In the genomic region with DNA sequence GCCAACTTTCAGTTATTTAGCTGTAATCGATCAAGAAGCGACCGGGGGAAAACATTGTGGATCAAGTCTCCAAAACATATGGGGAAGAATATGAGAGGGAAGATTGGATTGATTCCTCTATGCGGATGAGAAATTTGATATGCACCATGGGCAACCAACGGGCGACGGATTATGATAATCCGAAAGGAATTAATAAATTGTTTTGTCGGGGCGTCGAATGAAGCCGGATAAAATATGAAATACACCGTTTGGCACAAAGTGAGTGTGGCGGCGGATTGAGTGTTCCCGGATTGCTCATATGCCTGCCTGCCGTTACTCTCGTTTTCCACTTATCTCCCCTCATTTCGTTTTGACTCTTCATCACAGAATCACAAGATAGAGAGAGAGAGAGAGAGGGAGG, we compare ENCODE assay signal across 3 worm cellular contexts.
TF ChIP-seq lines count a peak whose summit lies in the region.

No protein-coding gene starts in this region.

TF ChIP-seq in whole organism, L1 larva, 84 proteins besides CTCF, POLR2A, EP300 and RAD21 (continued from another document):
- TF ChIP-seq pqm-1 (tag; optimal IDR thresholded peaks at IDR 0.05; lab: Kevin White, UChicago) (no peak), dsc-1 (tag; optimal IDR thresholded peaks at IDR 0.05; lab: Kevin White, UChicago) (peak; percentile 84), lin-13 (GFP tag; optimal IDR thresholded peaks at IDR 0.05; lab: Kevin White, UChicago) (no peak), nhr-90 (tag; optimal IDR thresholded peaks at IDR 0.05; lab: Kevin White, UChicago; ENCODE audit: poor library complexity) (peak; percentile 6), tbx-2 (tag; optimal IDR thresholded peaks at IDR 0.05; lab: Kevin White, UChicago) (no peak), sox-4 (tag; optimal IDR thresholded peaks at IDR 0.05; lab: Kevin White, UChicago) (no peak), nhr-76 (tag; optimal IDR thresholded peaks at IDR 0.05; lab: Kevin White, UChicago) (no peak), swsn-7 (tag; optimal IDR thresholded peaks at IDR 0.05; lab: Kevin White, UChicago) (no peak), tlp-1 (tag; optimal IDR thresholded peaks at IDR 0.05; lab: Kevin White, UChicago) (no peak), grh-1 (GFP tag; IDR thresholded peaks at IDR 0.05; lab: Robert Waterston, UW) (no peak), alr-1 (tag; optimal IDR thresholded peaks at IDR 0.05; lab: Kevin White, UChicago; ENCODE audit: borderline replicate concordance) (no peak), fkh-4 (tag; optimal IDR thresholded peaks at IDR 0.05; lab: Kevin White, UChicago; ENCODE audit: borderline replicate concordance) (no peak), F16B12.6 (tag; optimal IDR thresholded peaks at IDR 0.05; lab: Kevin White, UChicago) (no peak), lin-15B (tag; optimal IDR thresholded peaks at IDR 0.05; lab: Kevin White, UChicago) (no peak), zag-1 (tag; optimal IDR thresholded peaks at IDR 0.05; lab: Kevin White, UChicago) (no peak), nhr-12 (tag; optimal IDR thresholded peaks at IDR 0.05; lab: Kevin White, UChicago) (no peak), ceh-8 (GFP tag; optimal IDR thresholded peaks at IDR 0.05; lab: Kevin White, UChicago) (no peak), fkh-10 (GFP tag; optimal IDR thresholded peaks at IDR 0.05; lab: Kevin White, UChicago) (no peak), egl-27 (tag; optimal IDR thresholded peaks at IDR 0.05; lab: Kevin White, UChicago) (no peak), mdl-1 (tag; optimal IDR thresholded peaks at IDR 0.05; lab: Kevin White, UChicago) (no peak), ceh-90 (tag; optimal IDR thresholded peaks at IDR 0.05; lab: Kevin White, UChicago) (no peak), nhr-28 (tag; optimal IDR thresholded peaks at IDR 0.05; lab: Kevin White, UChicago) (no peak), dpl-1 (GFP tag; optimal IDR thresholded peaks at IDR 0.05; lab: Kevin White, UChicago) (no peak), fkh-8 (tag; optimal IDR thresholded peaks at IDR 0.05; lab: Kevin White, UChicago) (peak; percentile 48), jun-1 (tag; optimal IDR thresholded peaks at IDR 0.05; lab: Kevin White, UChicago) (no peak), nhr-20 (tag; optimal IDR thresholded peaks at IDR 0.05; lab: Kevin White, UChicago) (no peak), elt-2 (tag; optimal IDR thresholded peaks at IDR 0.05; lab: Kevin White, UChicago) (peak; percentile 42), pax-3 (tag; optimal IDR thresholded peaks at IDR 0.05; lab: Kevin White, UChicago) (peak; percentile 18)

TF ChIP-seq in whole organism, L4 larva, 104 proteins besides CTCF, POLR2A, EP300 and RAD21 (continued from another document):
- peak; percentile 6 for TF ChIP-seq hlh-11 (tag; optimal IDR thresholded peaks at IDR 0.05; lab: Kevin White, UChicago)
- TF ChIP-seq zip-2 (tag; optimal IDR thresholded peaks at IDR 0.05; lab: Kevin White, UChicago): no peak
- no peak for TF ChIP-seq pha-4 (GFP tag; IDR thresholded peaks at IDR 0.05; lab: Robert Waterston, UW)
- TF ChIP-seq pha-4 (tag; optimal IDR thresholded peaks at IDR 0.05; lab: Kevin White, UChicago): no peak
- no peak for TF ChIP-seq dmd-8 (GFP tag; IDR thresholded peaks at IDR 0.05; lab: Robert Waterston, UW)
- no peak for TF ChIP-seq lim-7 (GFP tag; IDR thresholded peaks at IDR 0.05; lab: Robert Waterston, UW)
- no peak for TF ChIP-seq ztf-7 (tag; optimal IDR thresholded peaks at IDR 0.05; lab: Kevin White, UChicago)
- no peak for TF ChIP-seq zfp-2 (tag; optimal IDR thresholded peaks at IDR 0.05; lab: Kevin White, UChicago)
- TF ChIP-seq nhr-102 (tag; optimal IDR thresholded peaks at IDR 0.05; lab: Kevin White, UChicago): peak; percentile 42
- TF ChIP-seq lin-1 (GFP tag; IDR thresholded peaks at IDR 0.05; lab: Robert Waterston, UW): no peak
- no peak for TF ChIP-seq F49E8.2 (tag; optimal IDR thresholded peaks at IDR 0.05; lab: Kevin White, UChicago; ENCODE audit: borderline replicate concordance)
- TF ChIP-seq ztf-11 (tag; optimal IDR thresholded peaks at IDR 0.05; lab: Kevin White, UChicago): no peak
- TF ChIP-seq F37D6.2 (tag; optimal IDR thresholded peaks at IDR 0.05; lab: Kevin White, UChicago): no peak

TF ChIP-seq in whole organism, young adult, 124 proteins besides CTCF, POLR2A, EP300 and RAD21 (continued from another document):
- peak; percentile 41 for TF ChIP-seq madf-10 (tag; optimal IDR thresholded peaks at IDR 0.05; lab: Kevin White, UChicago)
- TF ChIP-seq ceh-79 (tag; optimal IDR thresholded peaks at IDR 0.05; lab: Kevin White, UChicago): no peak
- peak; percentile 4; the same call in 1 of the 2 replicates for TF ChIP-seq hmg-1.2 (GFP tag; IDR thresholded peaks at IDR 0.05; lab: Robert Waterston, UW)
- peak; percentile 96 for TF ChIP-seq repo-1 (tag; optimal IDR thresholded peaks at IDR 0.05; lab: Kevin White, UChicago)
- no peak for TF ChIP-seq cebp-1 (GFP tag; IDR thresholded peaks at IDR 0.05; lab: Robert Waterston, UW)
- peak; percentile 45 for TF ChIP-seq cebp-1 (tag; optimal IDR thresholded peaks at IDR 0.05; lab: Kevin White, UChicago)
- TF ChIP-seq dox-1 (GFP tag; IDR thresholded peaks at IDR 0.05; lab: Robert Waterston, UW): 0 out of 2 replicates have a peak, but pooled peaks have one; percentile 5
- no peak for TF ChIP-seq mcd-1 (GFP tag; IDR thresholded peaks at IDR 0.05; lab: Robert Waterston, UW)
- TF ChIP-seq tlf-1 (GFP tag; optimal IDR thresholded peaks at IDR 0.05; lab: Kevin White, UChicago): peak; percentile 57
- TF ChIP-seq egrh-3 (GFP tag; IDR thresholded peaks at IDR 0.05; lab: Robert Waterston, UW): no peak
- no peak for TF ChIP-seq egl-44 (GFP tag; IDR thresholded peaks at IDR 0.05; lab: Robert Waterston, UW)
- peak; percentile 76; the same call in 1 of the 2 replicates for TF ChIP-seq Y53G8AR.9 (GFP tag; conservative IDR thresholded peaks at IDR 0.05; lab: Robert Waterston, UW)
- peak; percentile 64 for TF ChIP-seq atf-7 (tag; optimal IDR thresholded peaks at IDR 0.05; lab: Kevin White, UChicago)
- TF ChIP-seq madf-6 (GFP tag; IDR thresholded peaks at IDR 0.05; lab: Robert Waterston, UW): no peak
- no peak for TF ChIP-seq madf-8 (GFP tag; conservative IDR thresholded peaks at IDR 0.05; lab: Robert Waterston, UW)
- no peak for TF ChIP-seq nhr-90 (tag; optimal IDR thresholded peaks at IDR 0.05; lab: Kevin White, UChicago)
- TF ChIP-seq akir-1 (GFP tag; optimal IDR thresholded peaks at IDR 0.05; lab: Kevin White, UChicago): no peak
- no peak for TF ChIP-seq lsy-27 (tag; optimal IDR thresholded peaks at IDR 0.05; lab: Kevin White, UChicago; ENCODE audit: borderline replicate concordance, insufficient read depth)
- TF ChIP-seq ztf-28 (GFP tag; IDR thresholded peaks at IDR 0.05; lab: Robert Waterston, UW): no peak
- no peak for TF ChIP-seq let-526 (GFP tag; IDR thresholded peaks at IDR 0.05; lab: Robert Waterston, UW)
- TF ChIP-seq Y79H2A.3 (GFP tag; conservative IDR thresholded peaks at IDR 0.05; lab: Robert Waterston, UW): no peak
- TF ChIP-seq D2030.7 (GFP tag; IDR thresholded peaks at IDR 0.05; lab: Robert Waterston, UW): no peak
- TF ChIP-seq efl-1 (GFP tag; optimal IDR thresholded peaks at IDR 0.05; lab: Kevin White, UChicago): no peak
- no peak for TF ChIP-seq B0035.1 (tag; optimal IDR thresholded peaks at IDR 0.05; lab: Kevin White, UChicago)
- no peak for TF ChIP-seq T07F8.4 (tag; optimal IDR thresholded peaks at IDR 0.05; lab: Kevin White, UChicago)
- no peak for TF ChIP-seq B0019.2 (GFP tag; conservative IDR thresholded peaks at IDR 0.05; lab: Robert Waterston, UW)
- peak; percentile 33 for TF ChIP-seq ZK185.1 (tag; optimal IDR thresholded peaks at IDR 0.05; lab: Kevin White, UChicago; ENCODE audit: poor library complexity, severe bottlenecking)
- no peak for TF ChIP-seq lin-35 (GFP tag; optimal IDR thresholded peaks at IDR 0.05; lab: Kevin White, UChicago)
- TF ChIP-seq mxl-1 (tag; optimal IDR thresholded peaks at IDR 0.05; lab: Kevin White, UChicago): no peak
- no peak for TF ChIP-seq snpc-3.4 (tag; optimal IDR thresholded peaks at IDR 0.05; lab: Kevin White, UChicago)
- TF ChIP-seq ekl-4 (GFP tag; IDR thresholded peaks at IDR 0.05; lab: Robert Waterston, UW): peak; percentile 18; the same call in 1 of the 2 replicates
- no peak for TF ChIP-seq lin-26 (GFP tag; IDR thresholded peaks at IDR 0.05; lab: Robert Waterston, UW)
- no peak for TF ChIP-seq athp-1 (tag; optimal IDR thresholded peaks at IDR 0.05; lab: Kevin White, UChicago)
- no peak for TF ChIP-seq hlh-26 (GFP tag; conservative IDR thresholded peaks at IDR 0.05; lab: Robert Waterston, UW)
- peak; percentile 24 for TF ChIP-seq ztf-22 (GFP tag; optimal IDR thresholded peaks at IDR 0.05; lab: Kevin White, UChicago)
- TF ChIP-seq nhr-120 (GFP tag; IDR thresholded peaks at IDR 0.05; lab: Robert Waterston, UW): no peak
- no peak for TF ChIP-seq tbx-9 (tag; optimal IDR thresholded peaks at IDR 0.05; lab: Kevin White, UChicago; ENCODE audit: borderline replicate concordance)
- no peak for TF ChIP-seq F57C9.4 (tag; optimal IDR thresholded peaks at IDR 0.05; lab: Kevin White, UChicago)
